Fruit fly (Drosophila melanogaster) whole organism, adult: ENCODE data around the gene CG44303.

Experiments
- CG7045 ChIP-seq: fragments of 200-800 bp; sonication (Bioruptor generic); optimal IDR thresholded peaks from 2 replicates; lab custom pipeline; 2017; ENCODE audit warnings: missing biosample characterization, mild to moderate bottlenecking, missing genetic modification characterization
- kay ChIP-seq: fragments of 200-800 bp; sonication (Bioruptor generic); peaks from one replicate; lab custom pipeline; 2016; ENCODE audit warnings: missing biosample characterization, missing genetic modification characterization, borderline replicate concordance

DNA sequence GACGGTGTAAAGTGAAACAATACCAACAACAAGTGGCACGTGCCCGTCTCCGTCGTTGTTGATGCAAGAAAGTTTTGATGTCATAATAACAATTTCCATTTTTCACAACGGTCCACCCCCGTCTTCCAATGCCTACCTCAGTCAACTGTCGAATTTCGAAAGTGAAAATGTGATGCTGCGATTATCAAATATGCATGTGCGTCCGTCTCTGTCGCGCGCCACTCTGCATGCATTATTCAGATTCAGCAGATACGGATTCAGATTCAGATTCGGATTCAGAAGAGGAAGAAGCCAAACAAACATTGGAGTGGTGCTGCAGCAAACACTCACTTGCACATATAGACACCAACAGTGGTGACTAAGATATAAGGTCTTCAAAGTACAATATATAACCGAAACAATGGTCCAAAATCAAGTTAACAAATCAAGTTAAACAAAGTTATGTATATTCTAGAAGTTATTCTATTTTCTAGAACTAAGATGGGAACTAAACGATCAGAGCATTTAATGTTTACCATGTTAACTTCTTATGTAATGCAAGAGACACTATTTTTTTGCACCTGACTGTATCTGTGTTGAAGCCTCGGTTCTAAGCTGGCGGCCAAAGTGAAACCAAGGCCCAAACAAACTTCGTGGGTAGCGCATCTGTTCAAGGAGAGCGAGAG, 44.5 kb downstream of the CG44303 start:
- no peak for TF ChIP-seq kay (GFP tag; lab: Kevin White, UChicago)
- no peak for TF ChIP-seq CG7045
